Fruit fly (Drosophila melanogaster) whole organism, embryonic: ENCODE data around the gene Plap.

Source experiments
- ATbp ChIP-seq: fragments of 200-800 bp; sonication (Bioruptor generic); optimal IDR thresholded peaks from 2 replicates; lab custom pipeline; 2017; ENCODE audit warnings: missing biosample characterization, mild to moderate bottlenecking, missing genetic modification characterization, missing genetic modification reagents
- CG11247 ChIP-seq: fragments of 200-800 bp; sonication (Bioruptor generic); IDR thresholded peaks from 2 replicates; pipeline ENCODE4 v1.3.6; 2022; ENCODE audit warnings: missing biosample characterization, missing genetic modification characterization
- CG11723 ChIP-seq: fragments of 200-800 bp; sonication (Bioruptor generic); optimal IDR thresholded peaks from 2 replicates; lab custom pipeline; 2017; ENCODE audit warnings: missing biosample characterization, mild to moderate bottlenecking, missing genetic modification characterization
- CG13287 ChIP-seq: fragments of 200-800 bp; sonication (Bioruptor generic); IDR thresholded peaks from 2 replicates; pipeline ENCODE4 v1.3.6; 2022; ENCODE audit warnings: missing biosample characterization, missing genetic modification characterization; ENCODE audit not compliant: partially characterized antibody
- CG13775 ChIP-seq: fragments of 200-800 bp; sonication (Bioruptor generic); optimal IDR thresholded peaks from 3 replicates; lab custom pipeline; 2017; ENCODE audit warnings: missing biosample characterization, mild to moderate bottlenecking, missing genetic modification characterization
- CG13894 ChIP-seq: fragments of 200-800 bp; sonication (Bioruptor generic); optimal IDR thresholded peaks from 3 replicates; lab custom pipeline; 2018; ENCODE audit warnings: missing biosample characterization, mild to moderate bottlenecking, missing genetic modification characterization, moderate library complexity
- CG14710 ChIP-seq: fragments of 200-800 bp; sonication (Bioruptor generic); optimal IDR thresholded peaks from 3 replicates; lab custom pipeline; 2019; ENCODE audit warnings: missing biosample characterization, mild to moderate bottlenecking, missing genetic modification characterization, moderate library complexity
- CG15696 ChIP-seq: fragments of 200-800 bp; sonication (Bioruptor generic); optimal IDR thresholded peaks from 2 replicates; lab custom pipeline; 2019; ENCODE audit warnings: missing biosample characterization, mild to moderate bottlenecking, missing genetic modification characterization, moderate library complexity
- CG17829 ChIP-seq: fragments of 200-800 bp; optimal IDR thresholded peaks from 2 replicates; lab custom pipeline; 2019; ENCODE audit warnings: missing biosample characterization, mild to moderate bottlenecking, missing genetic modification characterization, moderate library complexity
- CG2875 ChIP-seq: fragments of 200-800 bp; sonication (Bioruptor generic); optimal IDR thresholded peaks from 2 replicates; lab custom pipeline; 2017; ENCODE audit warnings: missing biosample characterization, mild to moderate bottlenecking, missing genetic modification characterization, missing genetic modification reagents
- CG31224 ChIP-seq: fragments of 200-800 bp; sonication (Bioruptor generic); IDR thresholded peaks from 2 replicates; pipeline ENCODE4 v1.3.6; 2022; ENCODE audit warnings: missing biosample characterization, missing genetic modification characterization
- CG6272 ChIP-seq: fragments of 200-800 bp; sonication (Bioruptor generic); IDR thresholded peaks from 2 replicates; pipeline ENCODE4 v1.3.6; 2022; ENCODE audit warnings: missing biosample characterization, missing genetic modification characterization
- CG6689 ChIP-seq: fragments of 200-800 bp; sonication (Bioruptor generic); IDR thresholded peaks from 2 replicates; pipeline ENCODE4 v1.3.6; 2022; ENCODE audit warnings: missing biosample characterization, missing genetic modification characterization
- CG6791 ChIP-seq: fragments of 200-800 bp; sonication (Bioruptor generic); IDR thresholded peaks from 3 replicates; pipeline ENCODE4 v1.3.6; 2022; ENCODE audit warnings: missing biosample characterization, missing genetic modification characterization; ENCODE audit not compliant: partially characterized antibody
- CG7745 ChIP-seq: fragments of 200-800 bp; sonication (Bioruptor generic); optimal IDR thresholded peaks from 2 replicates; lab custom pipeline; 2018; ENCODE audit warnings: missing biosample characterization, mild to moderate bottlenecking, missing genetic modification characterization, moderate library complexity
- CG9437 ChIP-seq: fragments of 200-800 bp; sonication (Bioruptor generic); optimal IDR thresholded peaks from 2 replicates; lab custom pipeline; 2018; ENCODE audit warnings: missing biosample characterization, mild to moderate bottlenecking, missing genetic modification characterization
- CrebB ChIP-seq: fragments of 200-800 bp; sonication (Bioruptor generic); optimal IDR thresholded peaks from 3 replicates; lab custom pipeline; 2018; ENCODE audit warnings: missing biosample characterization, mild to moderate bottlenecking, missing genetic modification characterization
- D19A ChIP-seq: fragments of 200-800 bp; optimal IDR thresholded peaks from 3 replicates; lab custom pipeline; 2019; ENCODE audit warnings: missing biosample characterization, mild to moderate bottlenecking, missing genetic modification characterization, moderate library complexity
- Gsc ChIP-seq: fragments of 200-800 bp; sonication (Bioruptor generic); IDR thresholded peaks from 2 replicates; pipeline ENCODE4 v1.3.6; 2022; ENCODE audit warnings: missing biosample characterization, missing genetic modification characterization
- H2.0 ChIP-seq: fragments of 200-800 bp; sonication (Bioruptor generic); IDR thresholded peaks from 2 replicates; pipeline ENCODE4 v1.3.6; 2022; ENCODE audit warnings: missing biosample characterization, missing genetic modification characterization
- HLH4C ChIP-seq: fragments of 200-800 bp; sonication (Bioruptor generic); IDR thresholded peaks from 3 replicates; pipeline ENCODE4 v1.3.6; 2022; ENCODE audit warnings: missing biosample characterization, missing genetic modification characterization; ENCODE audit not compliant: partially characterized antibody
- Mad ChIP-seq: fragments of 200-800 bp; sonication (Bioruptor generic); optimal IDR thresholded peaks from 2 replicates; lab custom pipeline; 2016; ENCODE audit warnings: missing biosample characterization, missing genetic modification characterization
- Oli ChIP-seq: fragments of 200-800 bp; sonication (Bioruptor generic); optimal IDR thresholded peaks from 2 replicates; lab custom pipeline; 2018; ENCODE audit warnings: missing biosample characterization, mild to moderate bottlenecking, missing genetic modification characterization, moderate library complexity
- PHDP ChIP-seq: fragments of 200-800 bp; sonication (Bioruptor generic); optimal IDR thresholded peaks from 3 replicates; lab custom pipeline; 2018; ENCODE audit warnings: missing biosample characterization, mild to moderate bottlenecking, missing genetic modification characterization, moderate library complexity
- TFAM ChIP-seq: fragments of 200-800 bp; sonication (Bioruptor generic); optimal IDR thresholded peaks from 2 replicates; lab custom pipeline; 2017; ENCODE audit warnings: missing biosample characterization, missing genetic modification characterization, inconsistent platforms
- ac ChIP-seq: fragments of 200-800 bp; sonication (Bioruptor generic); optimal IDR thresholded peaks from 3 replicates; lab custom pipeline; 2017; ENCODE audit warnings: missing biosample characterization, mild to moderate bottlenecking, missing genetic modification characterization
- crol ChIP-seq: fragments of 200-800 bp; sonication (Bioruptor generic); IDR thresholded peaks from 2 replicates; pipeline ENCODE4 v1.3.6; 2022; ENCODE audit warnings: missing biosample characterization, missing genetic modification characterization
- dan ChIP-seq: fragments of 200-800 bp; sonication (Bioruptor generic); IDR thresholded peaks from 2 replicates; pipeline ENCODE4 v1.3.6; 2022; ENCODE audit warnings: missing biosample characterization, missing genetic modification characterization
- danr ChIP-seq: fragments of 200-800 bp; sonication (Bioruptor generic); IDR thresholded peaks from 2 replicates; pipeline ENCODE4 v1.3.6; 2022; ENCODE audit warnings: missing biosample characterization, missing genetic modification characterization
- esg ChIP-seq: fragments of 200-800 bp; sonication (Bioruptor generic); conservative IDR thresholded peaks from 2 replicates; pipeline ENCODE4 v1.3.6; 2022; ENCODE audit warnings: missing biosample characterization, missing genetic modification characterization
- eyg ChIP-seq: fragments of 200-800 bp; sonication (Bioruptor generic); optimal IDR thresholded peaks from 3 replicates; lab custom pipeline; 2016; ENCODE audit warnings: missing biosample characterization, missing genetic modification characterization
- her ChIP-seq: fragments of 200-800 bp; sonication (Bioruptor generic); optimal IDR thresholded peaks from 2 replicates; lab custom pipeline; 2016; ENCODE audit warnings: missing biosample characterization, missing genetic modification characterization
- jigr1 ChIP-seq: fragments of 200-800 bp; sonication (Bioruptor generic); IDR thresholded peaks from 3 replicates; pipeline ENCODE4 v1.3.6; 2022; ENCODE audit warnings: missing biosample characterization, missing genetic modification characterization
- kay ChIP-seq: fragments of 200-800 bp; sonication (Bioruptor generic); optimal IDR thresholded peaks from 2 replicates; lab custom pipeline; 2016; ENCODE audit warnings: missing biosample characterization, missing genetic modification characterization
- mld ChIP-seq: fragments of 200-800 bp; sonication (Bioruptor generic); IDR thresholded peaks from 3 replicates; pipeline ENCODE4 v1.3.6; 2022; ENCODE audit warnings: missing biosample characterization, missing genetic modification characterization; ENCODE audit not compliant: partially characterized antibody
- nmo ChIP-seq: fragments of 200-800 bp; sonication (Bioruptor generic); optimal IDR thresholded peaks from 2 replicates; lab custom pipeline; 2018; ENCODE audit warnings: missing biosample characterization, mild to moderate bottlenecking, missing genetic modification characterization, moderate library complexity
- pros ChIP-seq: fragments of 200-800 bp; sonication (Bioruptor generic); optimal IDR thresholded peaks from 3 replicates; lab custom pipeline; 2019; ENCODE audit warnings: missing biosample characterization, mild to moderate bottlenecking, missing genetic modification characterization, moderate library complexity
- rib ChIP-seq: fragments of 200-800 bp; sonication (Bioruptor generic); IDR thresholded peaks from 2 replicates; pipeline ENCODE4 v1.3.6; 2022; ENCODE audit warnings: missing biosample characterization, missing genetic modification characterization
- sc ChIP-seq, 3 experiments: fragments of >200 bp in 2 of 3; fragments of 200-800 bp in 1 of 3; sonication (Bioruptor generic) in 1 of 3; optimal IDR thresholded peaks; 2 replicates in 2 of 3; 3 replicates in 1 of 3; lab custom pipeline; 2017; ENCODE audit warnings: mild to moderate bottlenecking in 1 of 3, missing biosample characterization in 1 of 3, missing genetic modification characterization in 1 of 3, missing genetic modification reagents in 1 of 3
- sim ChIP-seq: fragments of 200-800 bp; sonication (Bioruptor generic); IDR thresholded peaks from 2 replicates; pipeline ENCODE4 v1.3.6; 2022; ENCODE audit warnings: missing biosample characterization, missing genetic modification characterization
- sob ChIP-seq: fragments of 200-800 bp; sonication (Bioruptor generic); IDR thresholded peaks from 2 replicates; pipeline ENCODE4 v1.3.6; 2022; ENCODE audit warnings: missing biosample characterization, missing genetic modification characterization
- sr ChIP-seq: fragments of 200-800 bp; sonication (Bioruptor generic); IDR thresholded peaks from 3 replicates; pipeline ENCODE4 v1.3.6; 2022; ENCODE audit warnings: missing biosample characterization, missing genetic modification characterization
- sug ChIP-seq: fragments of 200-800 bp; optimal IDR thresholded peaks from 2 replicates; lab custom pipeline; 2019; ENCODE audit warnings: missing biosample characterization, mild to moderate bottlenecking, missing genetic modification characterization, moderate library complexity
- tio ChIP-seq: fragments of 200-800 bp; sonication (Bioruptor generic); optimal IDR thresholded peaks from 2 replicates; lab custom pipeline; 2017; ENCODE audit warnings: missing biosample characterization, missing genetic modification characterization, inconsistent platforms
- trem ChIP-seq: fragments of 200-800 bp; optimal IDR thresholded peaks from 3 replicates; lab custom pipeline; 2019; ENCODE audit warnings: missing biosample characterization, mild to moderate bottlenecking, missing genetic modification characterization, moderate library complexity
- ttk ChIP-seq: fragments of 200-800 bp; sonication (Bioruptor generic); IDR thresholded peaks from 2 replicates; pipeline ENCODE4 v2.1.2; 2022; ENCODE audit warnings: missing biosample characterization, missing genetic modification characterization
- twi ChIP-seq: fragments of 200-800 bp; optimal IDR thresholded peaks from 2 replicates; lab custom pipeline; 2019; ENCODE audit warnings: missing biosample characterization, mild to moderate bottlenecking, missing genetic modification characterization, moderate library complexity
- usp ChIP-seq: fragments of >200 bp; optimal IDR thresholded peaks from 2 replicates; lab custom pipeline; 2017; ENCODE audit warnings: missing biosample characterization, missing genetic modification characterization

Plap gene

DNA sequence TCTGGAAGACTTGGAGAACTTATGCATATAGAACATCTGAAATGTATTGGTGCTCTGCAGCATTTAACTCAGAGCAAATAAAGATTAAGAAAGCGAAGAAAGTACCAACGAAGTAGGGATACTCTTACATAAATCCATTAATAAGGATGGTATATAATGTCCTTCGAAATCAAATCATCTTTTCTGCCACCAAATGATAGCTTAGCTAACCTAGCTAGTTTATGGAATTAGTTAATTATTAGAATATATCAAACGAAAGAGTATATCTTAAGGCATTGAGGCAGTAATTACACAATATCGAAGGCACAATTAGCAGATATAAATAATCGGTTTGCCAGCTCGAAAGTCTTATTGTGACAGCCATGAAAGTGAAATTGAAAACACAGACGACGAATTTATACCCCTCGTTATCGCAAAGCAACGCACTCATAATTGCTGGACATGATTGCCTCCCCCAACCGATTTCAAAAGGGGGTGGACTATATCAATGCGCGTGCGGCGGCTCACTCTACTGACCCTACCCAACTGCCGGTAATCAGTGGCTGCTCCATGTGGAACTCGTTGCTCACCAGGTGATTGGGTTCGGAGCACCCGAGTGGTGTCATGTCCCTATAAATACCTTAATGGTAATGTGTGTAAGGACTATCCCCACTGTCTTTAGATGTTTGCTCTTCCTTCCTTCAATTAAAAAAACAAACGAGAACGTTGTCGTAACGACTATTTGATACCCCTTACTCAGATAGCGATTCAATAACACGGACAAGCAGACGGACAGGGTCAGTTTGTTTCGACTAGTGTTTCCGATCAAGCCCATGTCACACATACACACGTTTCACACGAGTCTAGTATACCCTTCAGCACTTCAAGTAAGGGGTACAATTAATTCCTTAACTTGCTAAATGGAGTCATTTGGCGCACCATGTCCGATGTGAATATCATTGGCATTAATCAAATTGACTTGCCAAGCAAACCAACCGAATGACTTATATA lies 25.5 kb downstream of the Plap start (continued):
- TF ChIP-seq sug: peak; percentile 41
- peak; percentile 35; the same call in 1 of the 2 replicates for TF ChIP-seq esg (GFP tag; lab: Robert Waterston, UW)
- TF ChIP-seq CG11723 (GFP tag; lab: Kevin White, UChicago): no peak
- no peak for TF ChIP-seq tio (GFP tag; lab: Kevin White, UChicago)
- TF ChIP-seq CG11247 (GFP tag; lab: Robert Waterston, UW): no peak
- no peak for TF ChIP-seq ac (GFP tag; lab: Kevin White, UChicago)
- no peak for TF ChIP-seq CG13287 (GFP tag; lab: Robert Waterston, UW)
- peak; percentile 1 for TF ChIP-seq CrebB
- no peak for TF ChIP-seq ttk (GFP tag; lab: Robert Waterston, UW)
- TF ChIP-seq sob: no peak
- TF ChIP-seq Gsc (GFP tag; lab: Robert Waterston, UW): no peak
- TF ChIP-seq ATbp (GFP tag; lab: Kevin White, UChicago): peak; percentile 49
- TF ChIP-seq twi (tag; lab: Kevin White, UChicago): peak; percentile 9
- TF ChIP-seq dan (GFP tag; lab: Robert Waterston, UW): no peak
- no peak for TF ChIP-seq sr (GFP tag; lab: Robert Waterston, UW)
- TF ChIP-seq CG15696: no peak
- TF ChIP-seq trem (tag; lab: Kevin White, UChicago): peak; percentile 24
- peak; percentile 38 for TF ChIP-seq CG14710
- peak; percentile 63 for TF ChIP-seq PHDP (tag; lab: Kevin White, UChicago)
- TF ChIP-seq CG9437 (GFP tag; lab: Kevin White, UChicago): no peak
- TF ChIP-seq CG2875 (GFP tag; lab: Kevin White, UChicago): peak; percentile 25
- TF ChIP-seq CG6272 (GFP tag; lab: Robert Waterston, UW): no peak
- 0 out of 2 replicates have a peak, but pooled peaks have one; percentile 23 for TF ChIP-seq CG31224 (GFP tag; lab: Robert Waterston, UW)
- peak; percentile 98 for TF ChIP-seq D19A (tag; lab: Kevin White, UChicago)
- no peak for TF ChIP-seq jigr1 (GFP tag; lab: Robert Waterston, UW)
- no peak for TF ChIP-seq kay (GFP tag; lab: Kevin White, UChicago)
- no peak for TF ChIP-seq sc (optimal IDR thresholded peaks at IDR 0.05; lab: Kevin White, UChicago)
- TF ChIP-seq sc (GFP tag; optimal IDR thresholded peaks at IDR 0.05; lab: Kevin White, UChicago): peak; percentile 17
- no peak for TF ChIP-seq CG13775 (GFP tag; lab: Kevin White, UChicago)
- TF ChIP-seq danr: no peak
- TF ChIP-seq her (GFP tag; lab: Kevin White, UChicago): no peak
- no peak for TF ChIP-seq Mad
- 0 out of 2 replicates have a peak, but pooled peaks have one; percentile 31 for TF ChIP-seq rib (GFP tag; lab: Robert Waterston, UW)
- TF ChIP-seq eyg (GFP tag; lab: Kevin White, UChicago): no peak
- no peak for TF ChIP-seq TFAM (GFP tag; lab: Kevin White, UChicago)
- TF ChIP-seq Oli (tag; lab: Kevin White, UChicago): peak; percentile 68
- TF ChIP-seq H2.0: no peak
- TF ChIP-seq CG7745 (tag; lab: Kevin White, UChicago): no peak
- peak; percentile 78 for TF ChIP-seq nmo (GFP tag; lab: Kevin White, UChicago)
- TF ChIP-seq usp: no peak
- TF ChIP-seq CG6689 (GFP tag; lab: Robert Waterston, UW): no peak
- peak; percentile 29; the same call in 1 of the 2 replicates for TF ChIP-seq sim (GFP tag; lab: Robert Waterston, UW)
- TF ChIP-seq crol (GFP tag; lab: Robert Waterston, UW): no peak
- no peak for TF ChIP-seq pros (GFP tag; lab: Kevin White, UChicago)
- TF ChIP-seq CG6791 (GFP tag; lab: Robert Waterston, UW): no peak
- no peak for TF ChIP-seq HLH4C (GFP tag; lab: Robert Waterston, UW)
- TF ChIP-seq CG17829 (tag; lab: Kevin White, UChicago): peak; percentile 57
- TF ChIP-seq CG13894 (tag; lab: Kevin White, UChicago): peak; percentile 31
- no peak for TF ChIP-seq mld
